Worm (Caenorhabditis elegans): ENCODE data around the gene C44C10.12.

The C44C10.12 gene

DNA sequence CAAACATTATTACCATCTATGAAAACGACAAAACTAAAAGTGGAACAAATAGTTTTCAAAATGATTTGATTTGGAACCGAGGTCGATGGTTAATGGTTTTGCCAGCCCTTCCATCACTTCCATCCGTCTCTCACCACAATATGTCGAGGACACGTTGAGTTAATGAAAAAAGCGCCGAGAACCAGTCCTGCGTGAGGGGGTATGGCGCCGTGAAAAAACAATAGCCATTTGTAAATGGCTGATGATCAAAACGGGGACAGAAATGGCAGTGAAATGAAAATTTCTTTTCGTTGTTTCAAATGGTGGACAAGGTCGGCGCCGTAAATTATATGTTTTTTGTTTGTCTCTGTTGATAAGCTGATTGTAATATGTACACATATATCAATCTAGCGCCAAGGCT, 23.3 kb downstream of the C44C10.12 start (continued):
- no peak for TF ChIP-seq ceh-8 (GFP tag; optimal IDR thresholded peaks at IDR 0.05)
- TF ChIP-seq mdl-1 (tag; optimal IDR thresholded peaks at IDR 0.05): no peak
- no peak for TF ChIP-seq sup-37 (GFP tag; optimal IDR thresholded peaks at IDR 0.05)
- no peak for TF ChIP-seq pag-3 (tag; optimal IDR thresholded peaks at IDR 0.05; ENCODE audit: borderline replicate concordance, insufficient read depth)
- TF ChIP-seq Y116A8C.19 (tag; optimal IDR thresholded peaks at IDR 0.05; ENCODE audit: borderline replicate concordance): no peak
- peak in 2 of 6 experiments; percentile 2 to 4 for TF ChIP-seq elt-3 (tag; optimal IDR thresholded peaks at IDR 0.05)

ce11 chrX:11723781-11724201, 27.0 kb downstream of the C44C10.12 start, which contains the start of gene D1053.4:
Gene D1053.4, minus strand, starts transcription at chrX:11723800.
- no peak for TF ChIP-seq ceh-63 (GFP tag; optimal IDR thresholded peaks at IDR 0.05)
- TF ChIP-seq lin-14 (GFP tag; optimal IDR thresholded peaks at IDR 0.05): peak; percentile 68
- TF ChIP-seq tbx-2 (tag; optimal IDR thresholded peaks at IDR 0.05): no peak
- TF ChIP-seq ets-5 (GFP tag; IDR thresholded peaks at IDR 0.05): no peak
- TF ChIP-seq C16A3.4 (tag; optimal IDR thresholded peaks at IDR 0.05): no peak
- TF ChIP-seq hlh-17 (GFP tag; optimal IDR thresholded peaks at IDR 0.05; ENCODE audit: borderline replicate concordance): no peak
- TF ChIP-seq ces-1 (GFP tag; optimal IDR thresholded peaks at IDR 0.05): peak; percentile 22
- TF ChIP-seq ceh-82 (tag; optimal IDR thresholded peaks at IDR 0.05): no peak
- no peak for TF ChIP-seq nhr-28 (tag; optimal IDR thresholded peaks at IDR 0.05)
- TF ChIP-seq ceh-8 (GFP tag; optimal IDR thresholded peaks at IDR 0.05): no peak
- no peak for TF ChIP-seq unc-86 (tag; optimal IDR thresholded peaks at IDR 0.05)
- TF ChIP-seq mep-1 (tag; optimal IDR thresholded peaks at IDR 0.05): peak; percentile 6
- TF ChIP-seq nhr-12 (tag; optimal IDR thresholded peaks at IDR 0.05): no peak
- no peak for TF ChIP-seq mab-9 (GFP tag; IDR thresholded peaks at IDR 0.05)
- no peak for TF ChIP-seq mdl-1 (tag; optimal IDR thresholded peaks at IDR 0.05)
- no peak for TF ChIP-seq C04F5.9 (tag; optimal IDR thresholded peaks at IDR 0.05)
- TF ChIP-seq lin-13 (GFP tag; optimal IDR thresholded peaks at IDR 0.05): no peak
- TF ChIP-seq jun-1 (tag; optimal IDR thresholded peaks at IDR 0.05): peak; percentile 10
- no peak for TF ChIP-seq mef-2 (tag; optimal IDR thresholded peaks at IDR 0.05)
- TF ChIP-seq unc-130 (tag; optimal IDR thresholded peaks at IDR 0.05): no peak
- no peak for TF ChIP-seq sox-4 (tag; optimal IDR thresholded peaks at IDR 0.05)
- no peak for TF ChIP-seq unc-30 (tag; optimal IDR thresholded peaks at IDR 0.05)
- no peak for TF ChIP-seq alr-1 (tag; optimal IDR thresholded peaks at IDR 0.05; ENCODE audit: borderline replicate concordance)
- no peak for TF ChIP-seq fos-1 (tag; optimal IDR thresholded peaks at IDR 0.05)
- TF ChIP-seq elt-3 (tag; optimal IDR thresholded peaks at IDR 0.05): peak in 1 of 6 experiments; percentile 2
- TF ChIP-seq irx-1 (tag; optimal IDR thresholded peaks at IDR 0.05): no peak
- TF ChIP-seq nhr-47 (tag; optimal IDR thresholded peaks at IDR 0.05): no peak
- no peak for TF ChIP-seq ceh-90 (tag; optimal IDR thresholded peaks at IDR 0.05)
- no peak for TF ChIP-seq hlh-4 (tag; optimal IDR thresholded peaks at IDR 0.05)
- TF ChIP-seq nhr-90 (tag; optimal IDR thresholded peaks at IDR 0.05; ENCODE audit: poor library complexity): no peak
- no peak for TF ChIP-seq fkh-10 (GFP tag; optimal IDR thresholded peaks at IDR 0.05)
- no peak for TF ChIP-seq unc-98 (GFP tag; IDR thresholded peaks at IDR 0.05)
- no peak for TF ChIP-seq F16B12.6 (tag; optimal IDR thresholded peaks at IDR 0.05)
- peak; percentile 63 for TF ChIP-seq blmp-1 (tag; optimal IDR thresholded peaks at IDR 0.05)
- no peak for TF ChIP-seq pqm-1 (tag; optimal IDR thresholded peaks at IDR 0.05)
- TF ChIP-seq efl-1 (optimal IDR thresholded peaks at IDR 0.05): no peak
- no peak for TF ChIP-seq efl-1 (GFP tag; optimal IDR thresholded peaks at IDR 0.05 in 1 of 2)
- TF ChIP-seq snpc-4 (tag; optimal IDR thresholded peaks at IDR 0.05): no peak
- TF ChIP-seq fkh-8 (tag; optimal IDR thresholded peaks at IDR 0.05): no peak
- no peak for TF ChIP-seq xbp-1 (tag; optimal IDR thresholded peaks at IDR 0.05)
- TF ChIP-seq nhr-84 (tag; optimal IDR thresholded peaks at IDR 0.05): no peak
- TF ChIP-seq nhr-71 (tag; optimal IDR thresholded peaks at IDR 0.05): peak; percentile 46
- no peak for TF ChIP-seq C34B4.2 (tag; optimal IDR thresholded peaks at IDR 0.05)
- TF ChIP-seq aha-1 (tag; optimal IDR thresholded peaks at IDR 0.05): no peak
- TF ChIP-seq zip-4 (GFP tag; optimal IDR thresholded peaks at IDR 0.05): no peak
- TF ChIP-seq rnt-1 (tag; optimal IDR thresholded peaks at IDR 0.05): no peak
- no peak for TF ChIP-seq fkh-4 (tag; optimal IDR thresholded peaks at IDR 0.05; ENCODE audit: borderline replicate concordance)
- TF ChIP-seq ama-1 (optimal IDR thresholded peaks at IDR 0.05): no peak
- TF ChIP-seq dsc-1 (tag; optimal IDR thresholded peaks at IDR 0.05): no peak
- no peak for TF ChIP-seq pag-3 (tag; optimal IDR thresholded peaks at IDR 0.05; ENCODE audit: borderline replicate concordance, insufficient read depth)

All from whole organism, L1 larva.